Fruit fly (Drosophila melanogaster) whole organism, embryonic: ENCODE measurements around the gene smid.

Source experiments
- Atf3 ChIP-seq: fragments of 200-800 bp; sonication (Bioruptor generic); optimal IDR thresholded peaks from 3 replicates; lab custom pipeline; 2016; ENCODE audit warnings: missing biosample characterization, missing genetic modification characterization
- B-H2 ChIP-seq: fragments of 200-800 bp; sonication (Bioruptor generic); optimal IDR thresholded peaks from 2 replicates; lab custom pipeline; 2018; ENCODE audit warnings: missing biosample characterization, mild to moderate bottlenecking, missing genetic modification characterization
- CG12942 ChIP-seq: fragments of 200-800 bp; sonication (Bioruptor generic); optimal IDR thresholded peaks from 3 replicates; lab custom pipeline; 2016; ENCODE audit warnings: missing biosample characterization, missing genetic modification characterization
- CG13296 ChIP-seq: fragments of 200-800 bp; sonication (Bioruptor generic); optimal IDR thresholded peaks from 3 replicates; lab custom pipeline; 2018; ENCODE audit warnings: missing biosample characterization, mild to moderate bottlenecking, missing genetic modification characterization
- CG15073 ChIP-seq: fragments of 200-800 bp; sonication (Bioruptor generic); optimal IDR thresholded peaks from 2 replicates; lab custom pipeline; 2016; ENCODE audit warnings: missing biosample characterization, missing genetic modification characterization
- CG15514 ChIP-seq: fragments of 200-800 bp; sonication (Bioruptor generic); optimal IDR thresholded peaks from 3 replicates; lab custom pipeline; 2017; ENCODE audit warnings: missing biosample characterization, missing genetic modification characterization, mild to moderate bottlenecking, moderate library complexity, missing genetic modification reagents
- CG17385 ChIP-seq: fragments of 200-800 bp; sonication (Bioruptor generic); optimal IDR thresholded peaks from 3 replicates; lab custom pipeline; 2018; ENCODE audit warnings: missing biosample characterization, mild to moderate bottlenecking, missing genetic modification characterization
- CG18262 ChIP-seq: fragments of 200-800 bp; optimal IDR thresholded peaks from 3 replicates; lab custom pipeline; 2019; ENCODE audit warnings: missing biosample characterization, mild to moderate bottlenecking, missing genetic modification characterization, moderate library complexity
- CG2129 ChIP-seq: fragments of 200-800 bp; sonication (Bioruptor generic); IDR thresholded peaks from 2 replicates; pipeline ENCODE4 v1.3.6; 2022; ENCODE audit warnings: missing biosample characterization, missing genetic modification characterization; ENCODE audit not compliant: partially characterized antibody
- CG31365 ChIP-seq: fragments of 200-800 bp; sonication (Bioruptor generic); optimal IDR thresholded peaks from 2 replicates; lab custom pipeline; 2018; ENCODE audit warnings: missing biosample characterization, mild to moderate bottlenecking, missing genetic modification characterization
- CG3163 ChIP-seq: fragments of 200-800 bp; sonication (Bioruptor generic); optimal IDR thresholded peaks from 3 replicates; lab custom pipeline; 2016; ENCODE audit warnings: missing biosample characterization, missing genetic modification characterization
- CG32767 ChIP-seq: fragments of 200-800 bp; sonication (Bioruptor generic); IDR thresholded peaks from 2 replicates; pipeline ENCODE4 v1.3.6; 2022; ENCODE audit warnings: missing biosample characterization, missing genetic modification characterization
- CG4730 ChIP-seq: fragments of 200-800 bp; sonication (Bioruptor generic); IDR thresholded peaks from 2 replicates; pipeline ENCODE4 v1.3.6; 2022; ENCODE audit warnings: missing biosample characterization, missing genetic modification characterization
- CG8478 ChIP-seq: fragments of >200 bp; optimal IDR thresholded peaks from 2 replicates; lab custom pipeline; 2018
- CG8924 ChIP-seq: fragments of 200-800 bp; optimal IDR thresholded peaks from 3 replicates; lab custom pipeline; 2019; ENCODE audit warnings: missing biosample characterization, mild to moderate bottlenecking, missing genetic modification characterization, moderate library complexity
- CG9876 ChIP-seq: fragments of 200-800 bp; sonication (Bioruptor generic); optimal IDR thresholded peaks from 2 replicates; lab custom pipeline; 2016; ENCODE audit warnings: missing biosample characterization, missing genetic modification characterization
- CrebB ChIP-seq: fragments of 200-800 bp; sonication (Bioruptor generic); optimal IDR thresholded peaks from 3 replicates; lab custom pipeline; 2018; ENCODE audit warnings: missing biosample characterization, mild to moderate bottlenecking, missing genetic modification characterization
- D19A ChIP-seq: fragments of 200-800 bp; optimal IDR thresholded peaks from 3 replicates; lab custom pipeline; 2019; ENCODE audit warnings: missing biosample characterization, mild to moderate bottlenecking, missing genetic modification characterization, moderate library complexity
- Dref ChIP-seq: fragments of 200-800 bp; sonication (Bioruptor generic); IDR thresholded peaks from 2 replicates; pipeline ENCODE4 v1.3.6; 2022; ENCODE audit warnings: missing biosample characterization, missing genetic modification characterization
- Drgx ChIP-seq: fragments of 200-800 bp; sonication (Bioruptor generic); IDR thresholded peaks from 2 replicates; pipeline ENCODE4 v1.3.6; 2022; ENCODE audit warnings: missing biosample characterization, missing genetic modification characterization
- Opbp ChIP-seq: fragments of 200-800 bp; sonication (Bioruptor generic); IDR thresholded peaks from 3 replicates; pipeline ENCODE4 v1.3.6; 2022; ENCODE audit warnings: missing biosample characterization, missing genetic modification characterization; ENCODE audit not compliant: partially characterized antibody
- Pdp1 ChIP-seq, 2 experiments: fragments of 200-800 bp; sonication (Bioruptor generic); optimal IDR thresholded peaks; 3 replicates each; lab custom pipeline; 2016; ENCODE audit warnings: missing biosample characterization in 2 of 2, missing genetic modification characterization in 2 of 2, mild to moderate bottlenecking in 1 of 2, moderate library complexity in 1 of 2
- Rfx ChIP-seq: fragments of 200-800 bp; sonication (Bioruptor generic); IDR thresholded peaks from 2 replicates; pipeline ENCODE4 v1.3.6; 2022; ENCODE audit warnings: missing biosample characterization, missing genetic modification characterization
- Sin3A ChIP-seq: fragments of >200 bp; optimal IDR thresholded peaks from 2 replicates; lab custom pipeline; 2018
- Sry-δ ChIP-seq: fragments of 200-800 bp; sonication (Bioruptor generic); optimal IDR thresholded peaks from 2 replicates; lab custom pipeline; 2016; ENCODE audit warnings: missing biosample characterization, missing genetic modification characterization
- bsh ChIP-seq, 2 experiments: fragments of 200-800 bp; sonication (Bioruptor generic); optimal IDR thresholded peaks; 2 replicates each; lab custom pipeline; 2017 to 2018; ENCODE audit warnings: mild to moderate bottlenecking in 2 of 2, missing biosample characterization in 2 of 2, missing genetic modification characterization in 2 of 2, moderate library complexity in 1 of 2
- cg ChIP-seq: fragments of 200-800 bp; sonication (Bioruptor generic); optimal IDR thresholded peaks from 3 replicates; lab custom pipeline; 2019; ENCODE audit warnings: missing biosample characterization, mild to moderate bottlenecking, missing genetic modification characterization, moderate library complexity
- chn ChIP-seq: fragments of 200-800 bp; sonication (Bioruptor generic); optimal IDR thresholded peaks from 2 replicates; lab custom pipeline; 2016; ENCODE audit warnings: missing biosample characterization, missing genetic modification characterization
- croc ChIP-seq: fragments of 200-800 bp; sonication (Bioruptor generic); conservative IDR thresholded peaks from 3 replicates; pipeline ENCODE4 v1.3.6; 2022; ENCODE audit warnings: missing biosample characterization, missing genetic modification characterization
- cwo ChIP-seq: fragments of 200-800 bp; sonication (Bioruptor generic); optimal IDR thresholded peaks from 3 replicates; lab custom pipeline; 2017; ENCODE audit warnings: missing biosample characterization, missing genetic modification characterization, mild to moderate bottlenecking, moderate library complexity, missing genetic modification reagents
- gfzf ChIP-seq: fragments of 200-800 bp; sonication (Bioruptor generic); optimal IDR thresholded peaks from 2 replicates; lab custom pipeline; 2016; ENCODE audit warnings: missing biosample characterization, mild to moderate bottlenecking, missing genetic modification characterization, moderate library complexity
- grau ChIP-seq: fragments of 200-800 bp; optimal IDR thresholded peaks from 3 replicates; lab custom pipeline; 2019; ENCODE audit warnings: missing biosample characterization, mild to moderate bottlenecking, missing genetic modification characterization, moderate library complexity
- gsb-n ChIP-seq: fragments of 200-800 bp; sonication (Bioruptor generic); optimal IDR thresholded peaks from 3 replicates; lab custom pipeline; 2018; ENCODE audit warnings: missing biosample characterization, mild to moderate bottlenecking, missing genetic modification characterization
- her ChIP-seq: fragments of 200-800 bp; sonication (Bioruptor generic); optimal IDR thresholded peaks from 2 replicates; lab custom pipeline; 2016; ENCODE audit warnings: missing biosample characterization, missing genetic modification characterization
- jumu ChIP-seq: fragments of 200-800 bp; sonication (Bioruptor generic); optimal IDR thresholded peaks from 3 replicates; lab custom pipeline; 2016; ENCODE audit warnings: missing biosample characterization, missing genetic modification characterization
- klu ChIP-seq: fragments of 200-800 bp; sonication (Bioruptor generic); IDR thresholded peaks from 2 replicates; pipeline ENCODE4 v1.3.6; 2022; ENCODE audit warnings: missing biosample characterization, missing genetic modification characterization
- kni ChIP-seq: fragments of 200-800 bp; sonication (Bioruptor generic); optimal IDR thresholded peaks from 3 replicates; lab custom pipeline; 2017; ENCODE audit warnings: mild to moderate bottlenecking, missing biosample characterization, missing genetic modification reagents, missing genetic modification characterization
- lilli ChIP-seq: fragments of 200-800 bp; sonication (Bioruptor generic); optimal IDR thresholded peaks from 3 replicates; lab custom pipeline; 2016; ENCODE audit warnings: missing biosample characterization, missing genetic modification characterization
- pfk ChIP-seq: fragments of 200-800 bp; sonication (Bioruptor generic); optimal IDR thresholded peaks from 2 replicates; lab custom pipeline; 2018; ENCODE audit warnings: missing biosample characterization, mild to moderate bottlenecking, missing genetic modification characterization, moderate library complexity
- pho ChIP-seq: fragments of 200-800 bp; sonication (Bioruptor generic); optimal IDR thresholded peaks from 2 replicates; lab custom pipeline; 2016; ENCODE audit warnings: missing biosample characterization, missing genetic modification characterization
- sd ChIP-seq: fragments of 200-800 bp; sonication (Bioruptor generic); optimal IDR thresholded peaks from 3 replicates; lab custom pipeline; 2018; ENCODE audit warnings: missing biosample characterization, mild to moderate bottlenecking, missing genetic modification characterization, moderate library complexity
- seq ChIP-seq: fragments of 200-800 bp; sonication (Bioruptor generic); IDR thresholded peaks from 2 replicates; pipeline ENCODE4 v1.3.6; 2022; ENCODE audit warnings: missing biosample characterization, missing genetic modification characterization
- sisA ChIP-seq: fragments of 200-800 bp; sonication (Bioruptor generic); IDR thresholded peaks from 2 replicates; pipeline ENCODE4 v1.3.6; 2022; ENCODE audit warnings: missing biosample characterization, missing genetic modification characterization
- sna ChIP-seq: fragments of 200-800 bp; sonication (Bioruptor generic); IDR thresholded peaks from 2 replicates; pipeline ENCODE4 v1.3.6; 2022; ENCODE audit warnings: missing biosample characterization, missing genetic modification characterization; ENCODE audit not compliant: partially characterized antibody
- so ChIP-seq: fragments of 200-800 bp; sonication (Bioruptor generic); IDR thresholded peaks from 3 replicates; pipeline ENCODE4 v1.3.6; 2022; ENCODE audit warnings: missing biosample characterization, missing genetic modification characterization
- sr ChIP-seq: fragments of 200-800 bp; sonication (Bioruptor generic); IDR thresholded peaks from 3 replicates; pipeline ENCODE4 v1.3.6; 2022; ENCODE audit warnings: missing biosample characterization, missing genetic modification characterization
- toy ChIP-seq: fragments of 200-800 bp; sonication (Bioruptor generic); IDR thresholded peaks from 2 replicates; pipeline ENCODE4 v1.3.6; 2022; ENCODE audit warnings: missing biosample characterization, missing genetic modification characterization
- trem ChIP-seq: fragments of 200-800 bp; optimal IDR thresholded peaks from 3 replicates; lab custom pipeline; 2019; ENCODE audit warnings: missing biosample characterization, mild to moderate bottlenecking, missing genetic modification characterization, moderate library complexity
- trh ChIP-seq: fragments of 200-800 bp; sonication (Bioruptor generic); optimal IDR thresholded peaks from 2 replicates; lab custom pipeline; 2016; ENCODE audit warnings: missing biosample characterization, missing genetic modification characterization
- zf30C ChIP-seq: fragments of 200-800 bp; sonication (Bioruptor generic); optimal IDR thresholded peaks from 3 replicates; lab custom pipeline; 2018; ENCODE audit warnings: missing biosample characterization, mild to moderate bottlenecking, missing genetic modification characterization

Gene smid

DNA sequence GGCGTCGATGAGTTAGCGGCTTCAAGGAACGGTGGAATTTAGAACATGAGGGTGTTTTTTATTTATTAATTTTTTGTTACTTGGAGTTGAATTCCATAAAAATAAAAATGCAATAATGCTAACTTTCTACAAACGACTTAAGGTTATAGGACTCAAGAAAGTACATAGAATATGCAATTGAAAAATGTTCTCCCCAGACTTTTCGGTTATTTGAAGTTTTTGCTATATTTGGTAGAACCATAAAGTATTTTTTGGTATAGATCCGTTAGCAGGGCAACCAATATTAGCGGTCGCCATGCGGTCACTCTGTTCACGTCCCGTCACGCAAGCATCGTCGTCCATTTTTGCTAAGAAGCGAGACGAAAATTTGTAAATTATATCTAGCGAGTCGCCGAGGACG is 11.9 kb upstream of the smid start, which contains the start of gene akirin (continued):
- TF ChIP-seq so (GFP tag; lab: Robert Waterston, UW) (no peak), CG9876 (no peak), pfk (GFP tag; lab: Kevin White, UChicago) (peak; percentile 18), CG32767 (no peak), gfzf (peak; percentile 70), Pdp1 (GFP tag; optimal IDR thresholded peaks at IDR 0.05; lab: Kevin White, UChicago) (peak in 1 of 2 experiments; percentile 22), CG12942 (GFP tag; lab: Kevin White, UChicago) (no peak), CG4730 (GFP tag; lab: Robert Waterston, UW) (no peak)

dm6 chr3L:7370231-7370882 is 11.1 kb upstream of the smid start:
- no peak for TF ChIP-seq klu (GFP tag; lab: Robert Waterston, UW)
- peak; percentile 9 for TF ChIP-seq Sin3A (lab: Kevin White, UChicago)
- no peak for TF ChIP-seq toy (GFP tag; lab: Robert Waterston, UW)
- no peak for TF ChIP-seq zf30C (GFP tag; lab: Kevin White, UChicago)
- TF ChIP-seq sr (GFP tag; lab: Robert Waterston, UW), result no peak
- TF ChIP-seq CG2129 (GFP tag; lab: Robert Waterston, UW), result no peak
- TF ChIP-seq sisA (GFP tag; lab: Robert Waterston, UW), result no peak
- TF ChIP-seq her (GFP tag; lab: Kevin White, UChicago), result no peak
- no peak for TF ChIP-seq pho (GFP tag; lab: Kevin White, UChicago)
- no peak for TF ChIP-seq lilli (GFP tag; lab: Kevin White, UChicago)
- no peak for TF ChIP-seq trh (GFP tag; lab: Kevin White, UChicago)
- TF ChIP-seq CG3163 (GFP tag; lab: Kevin White, UChicago), result peak; percentile 20
- no peak for TF ChIP-seq trem
- no peak for TF ChIP-seq grau (tag; lab: Kevin White, UChicago)
- TF ChIP-seq chn (GFP tag; lab: Kevin White, UChicago), result no peak
- TF ChIP-seq CG31365 (tag; lab: Kevin White, UChicago), result no peak
- no peak for TF ChIP-seq CrebB (tag; lab: Kevin White, UChicago)
- TF ChIP-seq kni (GFP tag; lab: Kevin White, UChicago), result peak; percentile 44
- TF ChIP-seq Rfx (GFP tag; lab: Robert Waterston, UW), result no peak
- TF ChIP-seq CG8924, result peak; percentile 56
- 0 out of 3 replicates have a peak, but pooled peaks have one; percentile 4 for TF ChIP-seq Opbp (GFP tag; lab: Robert Waterston, UW)
- TF ChIP-seq Atf3, result no peak
- no peak for TF ChIP-seq B-H2 (GFP tag; lab: Kevin White, UChicago)
- no peak for TF ChIP-seq seq (GFP tag; lab: Robert Waterston, UW)
- TF ChIP-seq CG13296 (GFP tag; lab: Kevin White, UChicago), result no peak
- TF ChIP-seq cg (GFP tag; lab: Kevin White, UChicago), result peak; percentile 99
- TF ChIP-seq jumu (GFP tag; lab: Kevin White, UChicago), result no peak
- TF ChIP-seq Dref, result no peak
- no peak for TF ChIP-seq gsb-n (tag; lab: Kevin White, UChicago)
- TF ChIP-seq CG17385, result peak; percentile 95
- TF ChIP-seq Sry-δ (GFP tag; lab: Kevin White, UChicago), result no peak
- TF ChIP-seq bsh (GFP tag; optimal IDR thresholded peaks at IDR 0.05; lab: Kevin White, UChicago), result no peak
- TF ChIP-seq croc (GFP tag; lab: Robert Waterston, UW), result no peak
- TF ChIP-seq CG18262 (tag; lab: Kevin White, UChicago), result no peak
- TF ChIP-seq CG8478 (lab: Kevin White, UChicago), result peak; percentile 95
- no peak for TF ChIP-seq sna (GFP tag; lab: Robert Waterston, UW)
- peak; percentile 31; the same call in 1 of the 3 replicates for TF ChIP-seq so (GFP tag; lab: Robert Waterston, UW)
- no peak for TF ChIP-seq CG15073 (GFP tag; lab: Kevin White, UChicago)
- TF ChIP-seq Drgx (GFP tag; lab: Robert Waterston, UW), result no peak
- TF ChIP-seq D19A (tag; lab: Kevin White, UChicago), result no peak
- TF ChIP-seq CG15514 (GFP tag; lab: Kevin White, UChicago), result peak; percentile 42
- TF ChIP-seq sd (tag; lab: Kevin White, UChicago), result peak; percentile 99
- peak; percentile 19 for TF ChIP-seq cwo
